Worm (Caenorhabditis elegans): Measurements from ENCODE around the gene sru-3.

ce11 chrIV:9511640-9512039, 15.2 kb downstream of the sru-3 start:
- no peak for TF ChIP-seq elt-3 (tag; optimal IDR thresholded peaks at IDR 0.05)
- no peak for TF ChIP-seq fkh-10 (GFP tag; optimal IDR thresholded peaks at IDR 0.05)
- TF ChIP-seq blmp-1 (tag; optimal IDR thresholded peaks at IDR 0.05) = no peak
- TF ChIP-seq hlh-17 (GFP tag; optimal IDR thresholded peaks at IDR 0.05; ENCODE audit: borderline replicate concordance) = no peak
- peak; percentile 55 for TF ChIP-seq elt-2 (tag; optimal IDR thresholded peaks at IDR 0.05)
- TF ChIP-seq ztf-11 (tag; optimal IDR thresholded peaks at IDR 0.05) = no peak
- TF ChIP-seq snu-23 (GFP tag; optimal IDR thresholded peaks at IDR 0.05) = no peak
- TF ChIP-seq nhr-237 (tag; optimal IDR thresholded peaks at IDR 0.05) = no peak
- no peak for TF ChIP-seq unc-62 (GFP tag; optimal IDR thresholded peaks at IDR 0.05)
- TF ChIP-seq sox-4 (tag; optimal IDR thresholded peaks at IDR 0.05) = no peak
- TF ChIP-seq nhr-12 (tag; optimal IDR thresholded peaks at IDR 0.05) = no peak
